Fruit fly (Drosophila melanogaster): ENCODE results near the gene CG31988.

Gene CG31988

dm6 chr2L:21237048-21237747 lies 34.6 kb upstream of the CG31988 start, which contains the start of gene Hr39:
TSS of gene Hr39 (plus strand) at chr2L:21237250.
- TF ChIP-seq Ets21C (GFP tag; optimal IDR thresholded peaks at IDR 0.05) (no peak), CG8632 (GFP tag; optimal IDR thresholded peaks at IDR 0.05) (no peak), CG8319 (GFP tag; optimal IDR thresholded peaks at IDR 0.05) (no peak), CG10669 (GFP tag; optimal IDR thresholded peaks at IDR 0.05) (no peak), cyc (GFP tag; optimal IDR thresholded peaks at IDR 0.05) (no peak), CG15336 (GFP tag; IDR thresholded peaks at IDR 0.05) (no peak), Hr39 (GFP tag; optimal IDR thresholded peaks at IDR 0.05) (no peak), CG1621 (tag; optimal IDR thresholded peaks at IDR 0.05) (no peak), OdsH (GFP tag; optimal IDR thresholded peaks at IDR 0.05) (no peak), Sox14 (GFP tag; optimal IDR thresholded peaks at IDR 0.05) (peak; percentile 62), CG7368 (GFP tag; optimal IDR thresholded peaks at IDR 0.05) (peak; percentile 8), CG10631 (GFP tag; optimal IDR thresholded peaks at IDR 0.05) (no peak), CG6792 (GFP tag; optimal IDR thresholded peaks at IDR 0.05) (no peak), Lpt (GFP tag; optimal IDR thresholded peaks at IDR 0.05) (no peak), Eip78C (GFP tag) (peak; percentile 59), net (GFP tag; optimal IDR thresholded peaks at IDR 0.05) (no peak), svp (GFP tag) (peak; percentile 95), CG3032 (tag; optimal IDR thresholded peaks at IDR 0.05) (peak; percentile 34), Ets96B (tag; optimal IDR thresholded peaks at IDR 0.05) (no peak), CG6276 (GFP tag; optimal IDR thresholded peaks at IDR 0.05) (no peak), CG31627 (GFP tag; optimal IDR thresholded peaks at IDR 0.05) (no peak), achi (GFP tag; optimal IDR thresholded peaks at IDR 0.05) (no peak), Eip75B (GFP tag; optimal IDR thresholded peaks at IDR 0.05) (peak; percentile 40), CG4318 (GFP tag; optimal IDR thresholded peaks at IDR 0.05) (no peak), pdm3 (GFP tag; optimal IDR thresholded peaks at IDR 0.05) (no peak), Met (GFP tag; optimal IDR thresholded peaks at IDR 0.05) (no peak), CG34406 (GFP tag; optimal IDR thresholded peaks at IDR 0.05) (no peak), fd85E (GFP tag; optimal IDR thresholded peaks at IDR 0.05) (no peak), Sox15 (GFP tag; optimal IDR thresholded peaks at IDR 0.05) (no peak), CG6854 (GFP tag; optimal IDR thresholded peaks at IDR 0.05) (peak; percentile 31), CG11902 (GFP tag; optimal IDR thresholded peaks at IDR 0.05) (no peak), CG32006 (GFP tag; optimal IDR thresholded peaks at IDR 0.05) (no peak), eg (GFP tag; IDR thresholded peaks at IDR 0.05) (no peak), CG11762 (GFP tag; optimal IDR thresholded peaks at IDR 0.05; ENCODE audit: insufficient read depth) (no peak), spab (GFP tag; optimal IDR thresholded peaks at IDR 0.05) (no peak), Smox (GFP tag; optimal IDR thresholded peaks at IDR 0.05) (no peak), fd59A (GFP tag; optimal IDR thresholded peaks at IDR 0.05) (no peak), dac (GFP tag; optimal IDR thresholded peaks at IDR 0.05) (no peak), CG9139 (GFP tag; optimal IDR thresholded peaks at IDR 0.05) (no peak), dsx (GFP tag; optimal IDR thresholded peaks at IDR 0.05; ENCODE audit: poor library complexity, severe bottlenecking) (no peak), CG11294 (GFP tag; IDR thresholded peaks at IDR 0.05) (no peak), CG6163 (GFP tag; IDR thresholded peaks at IDR 0.05) (no peak), acj6 (GFP tag; optimal IDR thresholded peaks at IDR 0.05) (no peak), Eip93F (GFP tag; optimal IDR thresholded peaks at IDR 0.05) (no peak), Sox102F (GFP tag; optimal IDR thresholded peaks at IDR 0.05) (no peak), Hr4 (GFP tag; optimal IDR thresholded peaks at IDR 0.05) (no peak), CG16779 (tag; optimal IDR thresholded peaks at IDR 0.05) (no peak), topi (GFP tag; optimal IDR thresholded peaks at IDR 0.05) (peak; percentile 3), Hr38 (GFP tag; optimal IDR thresholded peaks at IDR 0.05) (no peak), CG8119 (GFP tag; IDR thresholded peaks at IDR 0.05) (no peak), fkh (GFP tag; optimal IDR thresholded peaks at IDR 0.05) (peak; percentile 51), vri (GFP tag; optimal IDR thresholded peaks at IDR 0.05) (no peak), Gug (GFP tag; IDR thresholded peaks at IDR 0.05) (no peak)
